Worm (Caenorhabditis elegans) whole organism, L3 larva: ENCODE data around the gene dot-1.5.

ENCODE experiments used
- ZK546.5 ChIP-seq: sonication (generic microtip); optimal IDR thresholded peaks from 2 replicates; lab custom pipeline; 2017; ENCODE audit warnings: missing biosample characterization, missing genetic modification characterization
- aly-2 ChIP-seq: fragments of 150-350 bp; optimal IDR thresholded peaks from 2 replicates; lab custom pipeline; 2014; ENCODE audit warnings: missing biosample characterization, missing genetic modification characterization
- ama-1 ChIP-seq: fragments of 150-350 bp; optimal IDR thresholded peaks from 2 replicates; lab custom pipeline; 2018
- daf-12 ChIP-seq: fragments of 150-350 bp; optimal IDR thresholded peaks from 2 replicates; lab custom pipeline; 2014; ENCODE audit warnings: missing biosample characterization, missing genetic modification reagents, missing genetic modification characterization
- eor-1 ChIP-seq, 2 experiments: fragments of 150-350 bp; optimal IDR thresholded peaks; 2 replicates each; lab custom pipeline; 2014 to 2018; ENCODE audit warnings: missing biosample characterization in 2 of 2, missing genetic modification characterization in 2 of 2
- fkh-10 ChIP-seq: sonication (generic microtip); optimal IDR thresholded peaks from 2 replicates; lab custom pipeline; 2017; ENCODE audit warnings: missing biosample characterization, missing genetic modification reagents, missing genetic modification characterization
- fos-1 ChIP-seq: fragments of 150-350 bp; optimal IDR thresholded peaks from 2 replicates; lab custom pipeline; 2014; ENCODE audit warnings: missing biosample characterization, missing genetic modification characterization
- jun-1 ChIP-seq: fragments of 150-350 bp; optimal IDR thresholded peaks from 2 replicates; lab custom pipeline; 2014; ENCODE audit warnings: missing biosample characterization, missing genetic modification reagents, missing genetic modification characterization
- nfya-1 ChIP-seq: sonication (generic microtip); optimal IDR thresholded peaks from 2 replicates; lab custom pipeline; 2017; ENCODE audit warnings: missing genetic modification characterization, mild to moderate bottlenecking, missing compliant biosample characterization, antibody characterized with exemption, moderate library complexity; ENCODE audit not compliant: insufficient read depth
- nhr-76 ChIP-seq: fragments of 150-350 bp; sonication (generic microtip); optimal IDR thresholded peaks from 5 replicates; lab custom pipeline; 2014; ENCODE audit warnings: missing biosample characterization, missing genetic modification characterization
- nhr-77 ChIP-seq: fragments of 150-350 bp; optimal IDR thresholded peaks from 2 replicates; lab custom pipeline; 2014; ENCODE audit warnings: missing biosample characterization, missing genetic modification characterization
- snpc-4 ChIP-seq: fragments of 150-350 bp; optimal IDR thresholded peaks from 2 replicates; lab custom pipeline; 2014; ENCODE audit warnings: missing biosample characterization, missing genetic modification characterization
- tbx-2 ChIP-seq: sonication (generic microtip); optimal IDR thresholded peaks from 2 replicates; lab custom pipeline; 2016; ENCODE audit warnings: mild to moderate bottlenecking, missing genetic modification characterization, missing compliant biosample characterization
- zag-1 ChIP-seq: fragments of 150-350 bp; optimal IDR thresholded peaks from 2 replicates; lab custom pipeline; 2014; ENCODE audit warnings: missing biosample characterization, missing genetic modification characterization

DNA sequence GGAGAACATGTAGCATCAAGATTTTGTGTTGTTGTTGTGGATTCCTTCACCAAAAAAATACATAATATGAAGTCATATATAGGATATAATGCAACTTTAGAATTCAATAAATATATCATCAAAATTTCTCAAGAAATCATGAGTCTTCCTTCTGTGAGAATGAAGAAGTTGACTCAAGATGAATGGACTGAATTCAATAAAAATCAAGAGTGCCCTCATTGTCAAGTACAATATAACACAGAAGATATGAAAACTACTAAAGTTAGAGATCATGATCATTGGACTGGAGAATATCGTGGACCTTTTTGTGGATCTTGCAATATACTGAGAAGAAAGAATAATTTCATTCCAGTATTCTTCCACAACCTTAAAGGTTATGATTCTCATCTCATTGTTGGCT, 18.2 kb downstream of the dot-1.5 start:
- TF ChIP-seq ZK546.5 (tag; lab: Kevin White, UChicago), result no peak
- no peak for TF ChIP-seq snpc-4 (tag; lab: Kevin White, UChicago)
- no peak for TF ChIP-seq nhr-76 (tag; lab: Kevin White, UChicago)
- TF ChIP-seq aly-2 (tag; lab: Kevin White, UChicago), result no peak
- no peak for TF ChIP-seq nfya-1 (tag; lab: Kevin White, UChicago)
- no peak for TF ChIP-seq ama-1
- no peak for TF ChIP-seq daf-12 (tag; lab: Kevin White, UChicago)
- TF ChIP-seq nhr-77, result no peak
- no peak for TF ChIP-seq jun-1 (tag; lab: Kevin White, UChicago)
- no peak for TF ChIP-seq fkh-10 (GFP tag; lab: Kevin White, UChicago)
- TF ChIP-seq tbx-2 (tag; lab: Kevin White, UChicago), result no peak
- TF ChIP-seq zag-1 (tag; lab: Kevin White, UChicago), result no peak
- no peak for TF ChIP-seq eor-1 (tag; optimal IDR thresholded peaks at IDR 0.05; lab: Kevin White, UChicago)
- no peak for TF ChIP-seq fos-1 (tag; lab: Kevin White, UChicago)
